Fruit fly (Drosophila melanogaster): ENCODE results near the gene Bhmt.

- TF ChIP-seq CTCF (optimal IDR thresholded peaks at IDR 0.05) (no peak), CG8478 (optimal IDR thresholded peaks at IDR 0.05) (no peak)
Measured at dm6 chr2L:18921246-18921645, 35.9 kb downstream of the Bhmt start.
